Worm (Caenorhabditis elegans): Measurements from ENCODE around the gene sre-26.

- TF ChIP-seq ztf-11 (tag; optimal IDR thresholded peaks at IDR 0.05) (no peak), hmg-11 (tag; optimal IDR thresholded peaks at IDR 0.05) (no peak), nhr-12 (tag; optimal IDR thresholded peaks at IDR 0.05) (no peak), ama-1 (optimal IDR thresholded peaks at IDR 0.05) (no peak), unc-62 (GFP tag; optimal IDR thresholded peaks at IDR 0.05) (no peak)
Measured at ce11 chrII:12379430-12379829, 41.0 kb downstream of the sre-26 start, which contains the start of gene marc-5.
